Fruit fly (Drosophila melanogaster) whole organism, wandering third instar larva: ENCODE measurements around the gene CG8300.

Experiments
- Dfd ChIP-seq: fragments of >200 bp; optimal IDR thresholded peaks from 2 replicates; lab custom pipeline; 2017; ENCODE audit warnings: missing biosample characterization, missing genetic modification characterization
- OdsH ChIP-seq: fragments of 200-800 bp; sonication (Bioruptor generic); optimal IDR thresholded peaks from 2 replicates; lab custom pipeline; 2016; ENCODE audit warnings: missing biosample characterization, mild to moderate bottlenecking, missing genetic modification characterization
- brk ChIP-seq: fragments of 200-800 bp; sonication (Bioruptor generic); optimal IDR thresholded peaks from 2 replicates; lab custom pipeline; 2016; ENCODE audit warnings: missing biosample characterization, mild to moderate bottlenecking, missing genetic modification characterization
- dmrt93B ChIP-seq: fragments of 200-800 bp; sonication (Bioruptor generic); optimal IDR thresholded peaks from 2 replicates; lab custom pipeline; 2018; ENCODE audit warnings: missing biosample characterization, mild to moderate bottlenecking, missing genetic modification characterization
- h ChIP-seq: fragments of 200-800 bp; sonication (Bioruptor generic); optimal IDR thresholded peaks from 3 replicates; lab custom pipeline; 2016; ENCODE audit warnings: missing biosample characterization, mild to moderate bottlenecking, missing genetic modification characterization
- lola ChIP-seq: fragments of >200 bp; optimal IDR thresholded peaks from 2 replicates; lab custom pipeline; 2017; ENCODE audit warnings: missing biosample characterization, missing genetic modification characterization
- pan ChIP-seq: fragments of >200 bp; optimal IDR thresholded peaks from 2 replicates; lab custom pipeline; 2017
- sv ChIP-seq: fragments of 200-800 bp; sonication (Bioruptor generic); optimal IDR thresholded peaks from 3 replicates; lab custom pipeline; 2016; ENCODE audit warnings: missing biosample characterization, missing genetic modification characterization
- tai ChIP-seq: sonication (Bioruptor generic); optimal IDR thresholded peaks from 2 replicates; lab custom pipeline; 2016; ENCODE audit warnings: missing biosample characterization, missing genetic modification characterization
- usp ChIP-seq: fragments of >200 bp; optimal IDR thresholded peaks from 2 replicates; lab custom pipeline; 2017; ENCODE audit warnings: missing biosample characterization, missing genetic modification characterization

dm6 chrX:7104400-7105068 is at the start of gene CG8300, which contains the start of gene CG4617:
- TF ChIP-seq pan (lab: Kevin White, UChicago) (no peak), usp (GFP tag; lab: Kevin White, UChicago) (no peak), brk (GFP tag; lab: Kevin White, UChicago) (no peak), lola (GFP tag; lab: Kevin White, UChicago) (no peak), sv (GFP tag; lab: Kevin White, UChicago) (no peak), dmrt93B (GFP tag; lab: Kevin White, UChicago) (peak; percentile 5), h (GFP tag; lab: Kevin White, UChicago) (peak; percentile 5), OdsH (GFP tag; lab: Kevin White, UChicago) (no peak), tai (GFP tag; lab: Kevin White, UChicago) (no peak), Dfd (no peak)
